Fruit fly (Drosophila melanogaster) whole organism, prepupa: ENCODE results near the gene Notum.
A peak's percentile ranks its signal among the peaks of the same experiment; 100 is the strongest.

Experiments used
- Blimp-1 ChIP-seq: fragments of 200-800 bp; sonication (Bioruptor generic); optimal IDR thresholded peaks from 3 replicates; lab custom pipeline; 2017; ENCODE audit warnings: missing biosample characterization, missing genetic modification characterization, mild to moderate bottlenecking, moderate library complexity, missing genetic modification reagents
- CG10631 ChIP-seq: fragments of 200-800 bp; sonication (Bioruptor generic); optimal IDR thresholded peaks from 2 replicates; lab custom pipeline; 2016; ENCODE audit warnings: missing biosample characterization, missing genetic modification characterization
- CG11294 ChIP-seq: fragments of 200-800 bp; sonication (Bioruptor generic); IDR thresholded peaks from 2 replicates; pipeline ENCODE4 v1.3.6; 2022; ENCODE audit warnings: missing biosample characterization, missing genetic modification characterization
- CG11762 ChIP-seq: fragments of 200-800 bp; sonication (Bioruptor generic); optimal IDR thresholded peaks from 3 replicates; lab custom pipeline; 2016; ENCODE audit warnings: missing biosample characterization, missing genetic modification characterization; ENCODE audit not compliant: insufficient read depth
- CG11902 ChIP-seq: fragments of 200-800 bp; sonication (Bioruptor generic); optimal IDR thresholded peaks from 3 replicates; lab custom pipeline; 2016; ENCODE audit warnings: missing biosample characterization, missing genetic modification characterization
- CG15336 ChIP-seq: fragments of 200-800 bp; sonication (Bioruptor generic); IDR thresholded peaks from 2 replicates; pipeline ENCODE4 v1.3.6; 2022; ENCODE audit warnings: missing biosample characterization, missing genetic modification characterization
- CG1621 ChIP-seq: fragments of 200-800 bp; sonication (Bioruptor generic); optimal IDR thresholded peaks from 3 replicates; lab custom pipeline; 2018; ENCODE audit warnings: missing biosample characterization, mild to moderate bottlenecking, missing genetic modification characterization
- CG16779 ChIP-seq: fragments of 200-800 bp; sonication (Bioruptor generic); optimal IDR thresholded peaks from 3 replicates; lab custom pipeline; 2017; ENCODE audit warnings: missing biosample characterization, mild to moderate bottlenecking, missing genetic modification characterization
- CG3032 ChIP-seq: fragments of 200-800 bp; optimal IDR thresholded peaks from 2 replicates; lab custom pipeline; 2019; ENCODE audit warnings: missing biosample characterization, mild to moderate bottlenecking, missing genetic modification characterization, moderate library complexity
- CG31627 ChIP-seq: fragments of 200-800 bp; sonication (Bioruptor generic); optimal IDR thresholded peaks from 3 replicates; lab custom pipeline; 2016; ENCODE audit warnings: missing biosample characterization, missing genetic modification characterization
- CG32006 ChIP-seq: fragments of 200-800 bp; sonication (Bioruptor generic); optimal IDR thresholded peaks from 3 replicates; lab custom pipeline; 2017; ENCODE audit warnings: missing biosample characterization, mild to moderate bottlenecking, missing genetic modification characterization
- CG34406 ChIP-seq: fragments of 200-800 bp; sonication (Bioruptor generic); optimal IDR thresholded peaks from 3 replicates; lab custom pipeline; 2016; ENCODE audit warnings: missing biosample characterization, missing genetic modification characterization
- CG4318 ChIP-seq: fragments of 200-800 bp; sonication (Bioruptor generic); optimal IDR thresholded peaks from 3 replicates; lab custom pipeline; 2017; ENCODE audit warnings: missing biosample characterization, mild to moderate bottlenecking, missing genetic modification characterization
- CG6276 ChIP-seq: fragments of 200-800 bp; sonication (Bioruptor generic); optimal IDR thresholded peaks from 2 replicates; lab custom pipeline; 2017; ENCODE audit warnings: missing biosample characterization, mild to moderate bottlenecking, missing genetic modification characterization
- CG6792 ChIP-seq: fragments of 200-800 bp; sonication (Bioruptor generic); optimal IDR thresholded peaks from 3 replicates; lab custom pipeline; 2016; ENCODE audit warnings: missing biosample characterization, missing genetic modification characterization
- CG6854 ChIP-seq: fragments of 200-800 bp; sonication (Bioruptor generic); optimal IDR thresholded peaks from 2 replicates; lab custom pipeline; 2017; ENCODE audit warnings: missing biosample characterization, mild to moderate bottlenecking, missing genetic modification characterization
- CG7368 ChIP-seq: fragments of 200-800 bp; sonication (Bioruptor generic); optimal IDR thresholded peaks from 3 replicates; lab custom pipeline; 2016; ENCODE audit warnings: missing biosample characterization, missing genetic modification characterization
- CG8319 ChIP-seq: fragments of 200-800 bp; sonication (Bioruptor generic); optimal IDR thresholded peaks from 3 replicates; lab custom pipeline; 2016; ENCODE audit warnings: missing biosample characterization, missing genetic modification characterization
- Eip75B ChIP-seq: fragments of 200-800 bp; sonication (Bioruptor generic); optimal IDR thresholded peaks from 3 replicates; lab custom pipeline; 2016; ENCODE audit warnings: missing biosample characterization, missing genetic modification characterization
- Eip78C ChIP-seq: fragments of 200-800 bp; sonication (Bioruptor generic); peaks from one replicate; lab custom pipeline; 2016; ENCODE audit warnings: missing biosample characterization, missing genetic modification characterization
- Ets21C ChIP-seq: fragments of 200-800 bp; sonication (Bioruptor generic); optimal IDR thresholded peaks from 3 replicates; lab custom pipeline; 2016; ENCODE audit warnings: missing biosample characterization, missing genetic modification characterization
- Ets96B ChIP-seq: fragments of 200-800 bp; optimal IDR thresholded peaks from 2 replicates; lab custom pipeline; 2019; ENCODE audit warnings: missing biosample characterization, mild to moderate bottlenecking, missing genetic modification characterization, moderate library complexity
- Gug ChIP-seq: fragments of 200-800 bp; sonication (Bioruptor generic); IDR thresholded peaks from 2 replicates; pipeline ENCODE4 v1.3.6; 2022; ENCODE audit warnings: missing biosample characterization, missing genetic modification characterization
- Hr39 ChIP-seq: fragments of 200-800 bp; sonication (Bioruptor generic); optimal IDR thresholded peaks from 2 replicates; lab custom pipeline; 2016; ENCODE audit warnings: missing biosample characterization, missing genetic modification characterization
- Lpt ChIP-seq: fragments of 200-800 bp; sonication (Bioruptor generic); optimal IDR thresholded peaks from 3 replicates; lab custom pipeline; 2016; ENCODE audit warnings: missing biosample characterization, missing genetic modification characterization
- Met ChIP-seq: fragments of 200-800 bp; sonication (Bioruptor generic); optimal IDR thresholded peaks from 3 replicates; lab custom pipeline; 2016; ENCODE audit warnings: missing biosample characterization, missing genetic modification characterization
- OdsH ChIP-seq: fragments of 200-800 bp; sonication (Bioruptor generic); optimal IDR thresholded peaks from 3 replicates; lab custom pipeline; 2016; ENCODE audit warnings: missing biosample characterization, missing genetic modification characterization
- Smox ChIP-seq: fragments of 200-800 bp; sonication (Bioruptor generic); optimal IDR thresholded peaks from 3 replicates; lab custom pipeline; 2016; ENCODE audit warnings: missing biosample characterization, missing genetic modification characterization
- Sox14 ChIP-seq: fragments of 200-800 bp; sonication (Bioruptor generic); optimal IDR thresholded peaks from 3 replicates; lab custom pipeline; 2016; ENCODE audit warnings: missing biosample characterization, missing genetic modification characterization
- Sox15 ChIP-seq: fragments of 200-800 bp; sonication (Bioruptor generic); optimal IDR thresholded peaks from 3 replicates; lab custom pipeline; 2016; ENCODE audit warnings: missing biosample characterization, missing genetic modification characterization
- achi ChIP-seq: fragments of 200-800 bp; sonication (Bioruptor generic); optimal IDR thresholded peaks from 3 replicates; lab custom pipeline; 2016; ENCODE audit warnings: missing biosample characterization, missing genetic modification characterization
- cyc ChIP-seq: fragments of 200-800 bp; sonication (Bioruptor generic); optimal IDR thresholded peaks from 3 replicates; lab custom pipeline; 2016; ENCODE audit warnings: missing biosample characterization, missing genetic modification characterization
- dac ChIP-seq: fragments of 200-800 bp; sonication (Bioruptor generic); optimal IDR thresholded peaks from 2 replicates; lab custom pipeline; 2017; ENCODE audit warnings: missing biosample characterization, mild to moderate bottlenecking, missing genetic modification characterization
- dsx ChIP-seq: fragments of 200-800 bp; optimal IDR thresholded peaks from 3 replicates; lab custom pipeline; 2019; ENCODE audit warnings: missing biosample characterization, mild to moderate bottlenecking, missing genetic modification characterization, moderate library complexity; ENCODE audit not compliant: poor library complexity, severe bottlenecking
- eg ChIP-seq: fragments of 200-800 bp; sonication (Bioruptor generic); IDR thresholded peaks from 3 replicates; pipeline ENCODE4 v1.3.6; 2022; ENCODE audit warnings: missing biosample characterization, missing genetic modification characterization
- fd59A ChIP-seq: fragments of 200-800 bp; sonication (Bioruptor generic); optimal IDR thresholded peaks from 2 replicates; lab custom pipeline; 2017; ENCODE audit warnings: missing biosample characterization, mild to moderate bottlenecking, missing genetic modification characterization, missing genetic modification reagents
- fd85E ChIP-seq: fragments of 200-800 bp; sonication (Bioruptor generic); optimal IDR thresholded peaks from 3 replicates; lab custom pipeline; 2016; ENCODE audit warnings: missing biosample characterization, missing genetic modification characterization
- fkh ChIP-seq: fragments of 200-800 bp; sonication (Bioruptor generic); optimal IDR thresholded peaks from 3 replicates; lab custom pipeline; 2017; ENCODE audit warnings: missing biosample characterization, mild to moderate bottlenecking, missing genetic modification characterization, moderate library complexity
- lz ChIP-seq: fragments of 200-800 bp; sonication (Bioruptor generic); optimal IDR thresholded peaks from 3 replicates; lab custom pipeline; 2016; ENCODE audit warnings: missing biosample characterization, missing genetic modification characterization
- net ChIP-seq: fragments of 200-800 bp; sonication (Bioruptor generic); optimal IDR thresholded peaks from 3 replicates; lab custom pipeline; 2016; ENCODE audit warnings: missing biosample characterization, missing genetic modification characterization
- salr ChIP-seq, 2 experiments: fragments of 200-800 bp; sonication (Bioruptor generic); optimal IDR thresholded peaks; 3 replicates each; lab custom pipeline; 2016 to 2018; ENCODE audit warnings: missing biosample characterization in 2 of 2, missing genetic modification characterization in 2 of 2, mild to moderate bottlenecking in 1 of 2
- spab ChIP-seq: fragments of 200-800 bp; sonication (Bioruptor generic); optimal IDR thresholded peaks from 2 replicates; lab custom pipeline; 2017; ENCODE audit warnings: missing biosample characterization, mild to moderate bottlenecking, missing genetic modification characterization, missing genetic modification reagents
- svp ChIP-seq: fragments of 200-800 bp; sonication (Bioruptor generic); peaks from one replicate; lab custom pipeline; 2016; ENCODE audit warnings: missing biosample characterization, missing genetic modification characterization
- topi ChIP-seq: fragments of 200-800 bp; sonication (Bioruptor generic); optimal IDR thresholded peaks from 3 replicates; lab custom pipeline; 2016; ENCODE audit warnings: missing biosample characterization, missing genetic modification characterization

Gene Notum

dm6 chr3L:16043045-16043781 is 19.9 kb downstream of the Notum start (continued):
- peak; percentile 64 for TF ChIP-seq eg
- TF ChIP-seq topi = peak; percentile 43
- peak; percentile 80 for TF ChIP-seq CG10631
- TF ChIP-seq OdsH (GFP tag; lab: Kevin White, UChicago) = peak; percentile 81
- peak; percentile 72 for TF ChIP-seq CG6276
- TF ChIP-seq lz (GFP tag; lab: Kevin White, UChicago) = peak; percentile 46
- peak; percentile 19 for TF ChIP-seq Ets21C (GFP tag; lab: Kevin White, UChicago)
- TF ChIP-seq CG32006 (GFP tag; lab: Kevin White, UChicago) = peak; percentile 84
- TF ChIP-seq CG11762 (GFP tag; lab: Kevin White, UChicago) = peak; percentile 60
- TF ChIP-seq spab = peak; percentile 77
- peak; percentile 36 for TF ChIP-seq CG11902
- peak; percentile 30 for TF ChIP-seq CG31627 (GFP tag; lab: Kevin White, UChicago)
- peak; percentile 92 for TF ChIP-seq Ets96B (tag; lab: Kevin White, UChicago)
- TF ChIP-seq Sox14 (GFP tag; lab: Kevin White, UChicago) = peak; percentile 28
- TF ChIP-seq Sox15 (GFP tag; lab: Kevin White, UChicago) = peak; percentile 50
- TF ChIP-seq CG6854 = peak; percentile 74
- TF ChIP-seq Eip78C = peak; percentile 86
- TF ChIP-seq fkh (GFP tag; lab: Kevin White, UChicago) = no peak
- peak; percentile 81 for TF ChIP-seq CG34406 (GFP tag; lab: Kevin White, UChicago)
- TF ChIP-seq CG1621 (tag; lab: Kevin White, UChicago) = peak; percentile 73
- TF ChIP-seq CG8319 = peak; percentile 41
- TF ChIP-seq cyc (GFP tag; lab: Kevin White, UChicago) = peak; percentile 17
- TF ChIP-seq Gug = peak; percentile 67
- TF ChIP-seq dsx (GFP tag; lab: Kevin White, UChicago) = peak; percentile 89
- TF ChIP-seq CG16779 (tag; lab: Kevin White, UChicago) = peak; percentile 76
- TF ChIP-seq Blimp-1 = peak; percentile 74
- TF ChIP-seq CG11294 (GFP tag; lab: Robert Waterston, UW) = no peak; the same call in 1 of the 2 replicates
- TF ChIP-seq net = peak; percentile 73
- peak; percentile 57 for TF ChIP-seq Eip75B
- peak; percentile 59 for TF ChIP-seq CG6792 (GFP tag; lab: Kevin White, UChicago)

dm6 chr3L:16043782-16044352 is 20.6 kb downstream of the Notum start:
- peak; percentile 24 for TF ChIP-seq Eip78C
- TF ChIP-seq Sox14 (GFP tag; lab: Kevin White, UChicago) = peak; percentile 30
- 0 out of 3 replicates have a peak, but pooled peaks have one; percentile 18 for TF ChIP-seq eg
- TF ChIP-seq svp (GFP tag; lab: Kevin White, UChicago) = peak; percentile 22
- no peak for TF ChIP-seq dsx (GFP tag; lab: Kevin White, UChicago)
- TF ChIP-seq CG7368 = no peak
- no peak for TF ChIP-seq dac (GFP tag; lab: Kevin White, UChicago)

- TF ChIP-seq fd85E (GFP tag; lab: Kevin White, UChicago) (no peak), CG11902 (no peak), Met (GFP tag; lab: Kevin White, UChicago) (peak; percentile 28), Ets96B (tag; lab: Kevin White, UChicago) (peak; percentile 55), Ets21C (GFP tag; lab: Kevin White, UChicago) (no peak), lz (GFP tag; lab: Kevin White, UChicago) (peak; percentile 21), CG34406 (GFP tag; lab: Kevin White, UChicago) (peak; percentile 59), Blimp-1 (no peak), achi (GFP tag; lab: Kevin White, UChicago) (peak; percentile 30), CG7368 (no peak), svp (GFP tag; lab: Kevin White, UChicago) (peak; percentile 69), eg (peak; percentile 26; the same call in 2 of the 3 replicates), Hr39 (GFP tag; lab: Kevin White, UChicago) (peak; percentile 16), Lpt (GFP tag; lab: Kevin White, UChicago) (no peak), Sox14 (GFP tag; lab: Kevin White, UChicago) (no peak), CG4318 (GFP tag; lab: Kevin White, UChicago) (peak; percentile 30), CG15336 (GFP tag; lab: Robert Waterston, UW) (peak; percentile 54), Smox (GFP tag; lab: Kevin White, UChicago) (peak; percentile 41), salr (GFP tag; optimal IDR thresholded peaks at IDR 0.05; lab: Kevin White, UChicago) (peak in 1 of 2 experiments; percentile 64), spab (no peak), CG11294 (GFP tag; lab: Robert Waterston, UW) (no peak; the same call in 1 of the 2 replicates), CG3032 (peak; percentile 16), fd59A (GFP tag; lab: Kevin White, UChicago) (no peak)
Measured at dm6 chr3L:16045083-16045830, 22.0 kb downstream of the Notum start.
